Worm (Caenorhabditis elegans): ENCODE measurements around the gene F15G9.1.

- TF ChIP-seq tbx-37 (GFP tag; conservative IDR thresholded peaks at IDR 0.05) (no peak), flt-1 (GFP tag; IDR thresholded peaks at IDR 0.05) (no peak), aly-1 (tag; optimal IDR thresholded peaks at IDR 0.05) (no peak), B0310.2 (tag; optimal IDR thresholded peaks at IDR 0.05) (no peak), ama-1 (optimal IDR thresholded peaks at IDR 0.05) (no peak), hnd-1 (tag; optimal IDR thresholded peaks at IDR 0.05) (no peak), pes-1 (GFP tag; IDR thresholded peaks at IDR 0.05) (no peak), tra-4 (tag; optimal IDR thresholded peaks at IDR 0.05) (no peak), hmbx-1 (tag; optimal IDR thresholded peaks at IDR 0.05) (no peak), sea-1 (GFP tag; conservative IDR thresholded peaks at IDR 0.05) (no peak)
Observed at ce11 chrX:9680119-9680682, 26.0 kb upstream of the F15G9.1 start, which contains the start of gene ifp-1.
